Worm (Caenorhabditis elegans): ENCODE measurements around the gene clec-162.

DNA sequence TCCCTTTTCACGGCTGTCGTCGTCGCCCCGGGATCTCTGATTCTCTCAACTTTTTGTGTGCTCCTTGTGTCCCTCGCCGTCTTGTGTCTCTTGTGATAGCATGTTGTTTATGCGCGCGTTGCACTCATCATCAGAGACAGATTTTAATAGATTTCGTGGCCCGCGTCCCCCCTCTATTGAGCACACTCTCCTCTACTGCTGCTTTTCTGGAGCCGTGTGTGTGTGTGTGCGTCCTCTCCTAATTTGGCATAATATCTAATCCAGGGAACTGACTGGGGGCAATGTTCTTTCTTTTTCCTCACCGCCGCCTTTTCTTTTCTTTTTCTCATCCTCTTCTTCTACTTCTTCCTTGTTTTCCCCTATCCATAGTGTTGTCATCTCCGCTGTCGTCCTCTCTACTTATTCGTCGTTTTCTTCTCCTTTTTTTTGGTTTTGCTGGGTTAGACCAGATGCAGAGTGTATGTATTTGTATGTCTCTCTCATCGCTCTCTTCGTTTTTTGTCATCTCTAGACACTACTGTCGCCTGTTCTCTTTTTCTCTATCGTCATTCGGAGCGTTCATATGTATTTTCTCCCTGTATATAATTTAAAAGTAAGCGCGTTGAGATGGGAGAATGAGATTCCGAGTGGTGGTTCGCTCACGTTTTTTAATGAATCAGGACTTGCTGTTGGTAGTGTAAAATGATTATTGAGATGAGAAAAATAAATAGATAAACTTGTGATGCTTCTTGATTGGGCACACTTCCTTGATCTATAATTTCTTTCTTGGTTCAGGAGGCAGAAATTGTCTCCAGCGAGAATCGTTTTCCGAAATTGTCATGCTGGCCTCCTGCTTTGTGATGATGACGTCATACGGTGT is 21.0 kb downstream of the clec-162 start:
- TF ChIP-seq cog-1 (tag; optimal IDR thresholded peaks at IDR 0.05), result peak; percentile 64
- no peak for TF ChIP-seq tab-1 (GFP tag; IDR thresholded peaks at IDR 0.05)
- 0 out of 2 replicates have a peak, but pooled peaks have one; percentile 57 for TF ChIP-seq ztf-23 (GFP tag; IDR thresholded peaks at IDR 0.05)
- no peak for TF ChIP-seq flt-1 (GFP tag; IDR thresholded peaks at IDR 0.05)
- no peak for TF ChIP-seq klf-2 (GFP tag; conservative IDR thresholded peaks at IDR 0.05)
- no peak for TF ChIP-seq med-1 (GFP tag; optimal IDR thresholded peaks at IDR 0.05; ENCODE audit: insufficient read depth)
